Worm (Caenorhabditis elegans): ENCODE results near the gene picd-1.

DNA sequence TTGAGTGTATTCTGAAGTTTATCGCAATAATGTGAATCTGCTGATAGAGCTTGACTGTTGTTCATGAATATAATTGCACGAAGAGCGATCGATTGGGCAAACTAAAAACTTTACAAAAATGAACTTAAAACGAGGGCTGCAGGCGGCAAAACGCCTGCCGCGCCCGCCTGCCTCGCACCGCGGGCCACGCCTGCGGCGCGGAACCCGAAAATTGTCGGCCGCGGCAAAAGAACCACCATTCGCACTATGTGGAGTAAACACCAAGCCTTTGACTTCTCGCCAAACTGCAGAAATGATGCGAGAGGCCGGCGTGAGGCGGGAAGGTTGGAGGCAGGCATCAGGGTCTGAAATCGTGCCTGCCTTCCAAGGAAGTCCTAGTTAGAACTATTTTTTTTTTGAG lies 40.7 kb upstream of the picd-1 start:
- TF ChIP-seq W03F9.2 (tag; optimal IDR thresholded peaks at IDR 0.05) (no peak), him-1 (tag; optimal IDR thresholded peaks at IDR 0.05) (no peak), dao-5 (tag; optimal IDR thresholded peaks at IDR 0.05) (no peak)

All from whole organism, L4/young adult.